Worm (Caenorhabditis elegans) whole organism, late embryonic: Measurements from ENCODE around the gene iglr-1.

ENCODE experiments used
- F13H6.1 ChIP-seq: sonication (generic microtip); optimal IDR thresholded peaks from 2 replicates; lab custom pipeline; 2016; ENCODE audit warnings: missing genetic modification characterization, missing compliant biosample characterization
- Y22D7AL.16 ChIP-seq: sonication (generic microtip); optimal IDR thresholded peaks from 2 replicates; lab custom pipeline; 2016; ENCODE audit warnings: missing genetic modification characterization, missing compliant biosample characterization
- ceh-18 ChIP-seq: sonication (generic microtip); optimal IDR thresholded peaks from 2 replicates; lab custom pipeline; 2016; ENCODE audit warnings: missing genetic modification characterization, missing compliant biosample characterization
- ceh-19 ChIP-seq: fragments of 200-800 bp; sonication (Bioruptor generic); optimal IDR thresholded peaks from 2 replicates; lab custom pipeline; 2018; ENCODE audit warnings: mild to moderate bottlenecking, missing genetic modification characterization, missing compliant biosample characterization
- ceh-2 ChIP-seq: sonication (generic microtip); optimal IDR thresholded peaks from 2 replicates; lab custom pipeline; 2016; ENCODE audit warnings: missing genotype, missing genetic modification characterization, missing compliant biosample characterization
- ceh-34 ChIP-seq: sonication (generic microtip); optimal IDR thresholded peaks from 2 replicates; lab custom pipeline; 2016; ENCODE audit warnings: mild to moderate bottlenecking, missing genetic modification characterization, missing compliant biosample characterization
- ceh-48 ChIP-seq: sonication (generic microtip); optimal IDR thresholded peaks from 2 replicates; lab custom pipeline; 2016; ENCODE audit warnings: missing genetic modification characterization, inconsistent platforms, missing compliant biosample characterization
- che-1 ChIP-seq: sonication (generic microtip); optimal IDR thresholded peaks from 2 replicates; lab custom pipeline; 2016; ENCODE audit warnings: mild to moderate bottlenecking, missing genetic modification characterization, missing compliant biosample characterization
- elt-4 ChIP-seq: sonication (generic microtip); optimal IDR thresholded peaks from 2 replicates; lab custom pipeline; 2016; ENCODE audit warnings: missing genetic modification characterization, missing compliant biosample characterization
- fax-1 ChIP-seq: sonication (generic microtip); optimal IDR thresholded peaks from 2 replicates; lab custom pipeline; 2016; ENCODE audit warnings: missing genotype, missing genetic modification characterization, missing compliant biosample characterization
- fkh-10 ChIP-seq: fragments of 150-350 bp; optimal IDR thresholded peaks from 2 replicates; lab custom pipeline; 2014; ENCODE audit warnings: missing biosample characterization, missing genetic modification reagents, missing genetic modification characterization
- gmeb-2 ChIP-seq: sonication (generic microtip); optimal IDR thresholded peaks from 2 replicates; lab custom pipeline; 2016; ENCODE audit warnings: missing genetic modification characterization, inconsistent platforms, missing compliant biosample characterization
- hlh-13 ChIP-seq: fragments of 200-800 bp; sonication (Bioruptor generic); optimal IDR thresholded peaks from 2 replicates; lab custom pipeline; 2018; ENCODE audit warnings: mild to moderate bottlenecking, missing genetic modification characterization, missing compliant biosample characterization
- hlh-15 ChIP-seq: sonication (generic microtip); optimal IDR thresholded peaks from 2 replicates; lab custom pipeline; 2016; ENCODE audit warnings: missing genetic modification characterization, missing compliant biosample characterization
- hlh-30 ChIP-seq: sonication (generic microtip); optimal IDR thresholded peaks from 2 replicates; lab custom pipeline; 2017; ENCODE audit warnings: antibody characterized with exemption, missing genetic modification characterization, missing compliant biosample characterization; ENCODE audit not compliant: insufficient read depth
- hlh-6 ChIP-seq: sonication (generic microtip); optimal IDR thresholded peaks from 2 replicates; lab custom pipeline; 2016; ENCODE audit warnings: missing genotype, missing genetic modification characterization, missing compliant biosample characterization
- hlh-8 ChIP-seq: sonication (generic microtip); optimal IDR thresholded peaks from 2 replicates; lab custom pipeline; 2016; ENCODE audit warnings: missing genotype, missing genetic modification characterization, missing compliant biosample characterization
- lin-11 ChIP-seq: fragments of 200-800 bp; sonication (Bioruptor generic); optimal IDR thresholded peaks from 2 replicates; lab custom pipeline; 2018; ENCODE audit warnings: mild to moderate bottlenecking, missing genetic modification characterization, missing compliant biosample characterization
- madf-2 ChIP-seq: sonication (generic microtip); optimal IDR thresholded peaks from 2 replicates; lab custom pipeline; 2017; ENCODE audit warnings: missing genetic modification characterization, missing compliant biosample characterization
- mec-3 ChIP-seq: sonication (generic microtip); optimal IDR thresholded peaks from 2 replicates; lab custom pipeline; 2016; ENCODE audit warnings: borderline replicate concordance, missing genetic modification characterization, missing compliant biosample characterization
- nfya-1 ChIP-seq: sonication (generic microtip); optimal IDR thresholded peaks from 2 replicates; lab custom pipeline; 2017; ENCODE audit warnings: missing genetic modification characterization, mild to moderate bottlenecking, missing compliant biosample characterization, antibody characterized with exemption, moderate library complexity
- nhr-11 ChIP-seq: fragments of 150-350 bp; optimal IDR thresholded peaks from 2 replicates; lab custom pipeline; 2014; ENCODE audit warnings: missing biosample characterization, missing genetic modification characterization
- nhr-232 ChIP-seq: sonication (generic microtip); optimal IDR thresholded peaks from 2 replicates; lab custom pipeline; 2016; ENCODE audit warnings: missing genetic modification characterization, missing compliant biosample characterization
- npax-4 ChIP-seq: sonication (generic microtip); optimal IDR thresholded peaks from 2 replicates; lab custom pipeline; 2016; ENCODE audit warnings: missing genetic modification characterization, missing compliant biosample characterization
- pag-3 ChIP-seq: sonication (generic microtip); optimal IDR thresholded peaks from 2 replicates; lab custom pipeline; 2016; ENCODE audit warnings: missing compliant biosample characterization, missing genetic modification characterization, borderline replicate concordance
- pat-9 ChIP-seq: fragments of 200-800 bp; sonication (Bioruptor generic); optimal IDR thresholded peaks from 2 replicates; lab custom pipeline; 2018; ENCODE audit warnings: mild to moderate bottlenecking, missing genetic modification characterization, moderate library complexity, missing compliant biosample characterization
- pax-1 ChIP-seq: fragments of 150-350 bp; optimal IDR thresholded peaks from 2 replicates; lab custom pipeline; 2014; ENCODE audit warnings: missing biosample characterization, missing genetic modification characterization
- pha-2 ChIP-seq: sonication (generic microtip); optimal IDR thresholded peaks from 2 replicates; lab custom pipeline; 2017; ENCODE audit warnings: mild to moderate bottlenecking, missing genetic modification characterization, missing compliant biosample characterization
- pqm-1 ChIP-seq: sonication (generic microtip); optimal IDR thresholded peaks from 2 replicates; lab custom pipeline; 2016; ENCODE audit warnings: missing genetic modification characterization, missing compliant biosample characterization
- sdc-2 ChIP-seq: sonication (generic microtip); optimal IDR thresholded peaks from 2 replicates; lab custom pipeline; 2016; ENCODE audit warnings: missing genotype, missing genetic modification characterization, missing compliant biosample characterization
- sox-2 ChIP-seq: fragments of 200-800 bp; sonication (Bioruptor generic); IDR thresholded peaks from 2 replicates; pipeline ENCODE4 v1.3.6; 2022; ENCODE audit warnings: missing genetic modification reagents, missing genetic modification characterization, missing compliant biosample characterization
- sox-4 ChIP-seq: sonication (generic microtip); optimal IDR thresholded peaks from 2 replicates; lab custom pipeline; 2017; ENCODE audit warnings: mild to moderate bottlenecking, missing genetic modification characterization, inconsistent platforms, missing compliant biosample characterization
- ttx-3 ChIP-seq: sonication (generic microtip); optimal IDR thresholded peaks from 2 replicates; lab custom pipeline; 2016; ENCODE audit warnings: missing genetic modification reagents, missing genetic modification characterization, missing compliant biosample characterization
- unc-3 ChIP-seq, 2 experiments: fragments of 200-800 bp in 1 of 2; sonication (Bioruptor generic) in 1 of 2; sonication (generic microtip) in 1 of 2; conservative IDR thresholded peaks in 1 of 2; optimal IDR thresholded peaks in 1 of 2; 2 replicates each; pipeline versions ENCODE4 v1.3.6 to Lab custom; 2016 to 2022; ENCODE audit warnings: missing compliant biosample characterization in 2 of 2, missing genetic modification characterization in 2 of 2, missing genetic modification reagents in 1 of 2
- unc-55 ChIP-seq: sonication (generic microtip); optimal IDR thresholded peaks from 2 replicates; lab custom pipeline; 2017; ENCODE audit warnings: missing biosample characterization, missing genetic modification reagents, missing genetic modification characterization
- zip-5 ChIP-seq: sonication (generic microtip); optimal IDR thresholded peaks from 2 replicates; lab custom pipeline; 2016; ENCODE audit warnings: missing genetic modification characterization, missing compliant biosample characterization
- ztf-16 ChIP-seq: sonication (generic microtip); optimal IDR thresholded peaks from 2 replicates; lab custom pipeline; 2017; ENCODE audit warnings: missing genetic modification characterization, missing compliant biosample characterization

Gene iglr-1

DNA sequence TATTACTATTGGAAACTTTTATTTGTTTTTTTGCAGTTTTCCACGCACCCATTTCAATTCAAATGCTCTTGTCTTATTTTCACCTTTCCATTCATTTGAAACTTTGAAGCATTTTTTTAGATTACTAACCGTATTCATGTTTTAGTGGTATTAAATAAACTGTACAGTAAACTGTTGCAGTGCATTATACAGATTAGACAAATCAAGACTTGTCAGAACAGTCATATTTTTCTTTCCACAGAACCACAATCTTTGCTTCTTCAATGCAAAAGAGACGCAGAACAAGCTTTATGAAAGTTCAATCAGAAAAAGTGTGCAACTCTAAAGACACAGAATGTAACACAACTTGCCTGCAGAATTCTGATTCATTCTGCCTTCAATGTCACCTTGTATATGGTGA, 25.4 kb downstream of the iglr-1 start, which contains the start of gene F45B8.5:
F45B8.5 (plus strand) TSS at position 301 of the 400 bp plus-strand sequence.
- TF ChIP-seq ceh-2 (tag; lab: Kevin White, UChicago) (no peak), unc-55 (no peak), ttx-3 (no peak), elt-4 (no peak), hlh-8 (tag; lab: Kevin White, UChicago) (no peak)

DNA sequence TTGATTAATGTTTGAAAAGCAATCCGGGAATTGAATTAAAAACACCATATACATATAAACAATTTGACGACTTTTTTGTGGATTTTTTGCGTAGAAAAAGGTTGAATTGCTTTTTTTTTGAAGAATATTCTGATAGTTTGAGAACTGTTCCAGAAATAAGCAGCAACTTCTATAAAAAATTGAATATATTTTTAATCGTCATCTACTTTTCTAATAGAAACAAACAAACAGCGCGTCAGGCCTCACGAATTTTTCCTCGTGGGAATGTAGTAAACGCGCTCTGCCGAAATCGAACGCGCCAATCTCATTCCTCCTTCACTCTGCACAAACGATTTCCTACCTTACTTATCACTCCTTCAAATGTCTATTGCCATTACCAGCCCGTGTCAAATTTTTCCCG, 26.9 kb downstream of the iglr-1 start, which contains the start of gene rgs-11:
rgs-11 (plus strand) TSS at position 301 of the 400 bp plus-strand sequence.
- TF ChIP-seq npax-4: no peak
- TF ChIP-seq pha-2 (tag; lab: Kevin White, UChicago): no peak
- no peak for TF ChIP-seq fkh-10 (GFP tag; lab: Kevin White, UChicago)
- no peak for TF ChIP-seq ztf-16
- TF ChIP-seq ceh-48: no peak
- no peak for TF ChIP-seq fax-1 (tag; lab: Kevin White, UChicago)
- no peak for TF ChIP-seq hlh-15 (tag; lab: Kevin White, UChicago)
- TF ChIP-seq mec-3 (tag; lab: Kevin White, UChicago): no peak
- TF ChIP-seq pag-3 (tag; lab: Kevin White, UChicago): no peak
- no peak for TF ChIP-seq pqm-1 (tag; lab: Kevin White, UChicago)
- no peak for TF ChIP-seq unc-55
- no peak for TF ChIP-seq sox-2
- TF ChIP-seq F13H6.1: no peak
- TF ChIP-seq Y22D7AL.16 (tag; lab: Kevin White, UChicago): no peak
- TF ChIP-seq ceh-2 (tag; lab: Kevin White, UChicago): no peak

DNA sequence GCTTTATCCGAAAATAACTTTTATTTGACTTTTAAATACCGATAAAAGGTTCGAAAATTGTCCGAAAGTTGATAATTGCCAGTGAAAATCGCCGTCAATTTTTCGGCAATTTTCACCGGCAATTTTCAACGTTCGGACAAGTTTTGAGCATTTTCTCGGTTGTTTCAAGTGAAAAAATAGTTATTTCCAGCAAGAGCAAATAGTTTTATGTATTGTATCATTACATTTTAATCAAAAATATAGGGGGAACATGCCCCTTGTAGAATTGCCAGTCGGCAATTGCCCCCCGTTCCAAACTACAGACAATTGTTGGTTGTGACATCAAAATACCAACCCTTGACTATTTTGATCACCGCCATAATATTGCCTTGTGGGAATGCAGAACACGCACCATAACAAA, 28.7 kb downstream of the iglr-1 start, which contains the start of gene rgs-10:
rgs-10 (plus strand) TSS at position 301 of the 400 bp plus-strand sequence.
- TF ChIP-seq zip-5 (tag; lab: Kevin White, UChicago) (no peak), ceh-48 (no peak), hlh-30 (tag; lab: Kevin White, UChicago) (no peak), nhr-11 (tag; lab: Kevin White, UChicago) (no peak), ceh-18 (no peak), madf-2 (tag; lab: Kevin White, UChicago) (no peak), lin-11 (tag; lab: Kevin White, UChicago) (no peak), F13H6.1 (no peak), hlh-6 (tag; lab: Kevin White, UChicago) (no peak), ceh-19 (GFP tag; lab: Kevin White, UChicago) (no peak)

DNA sequence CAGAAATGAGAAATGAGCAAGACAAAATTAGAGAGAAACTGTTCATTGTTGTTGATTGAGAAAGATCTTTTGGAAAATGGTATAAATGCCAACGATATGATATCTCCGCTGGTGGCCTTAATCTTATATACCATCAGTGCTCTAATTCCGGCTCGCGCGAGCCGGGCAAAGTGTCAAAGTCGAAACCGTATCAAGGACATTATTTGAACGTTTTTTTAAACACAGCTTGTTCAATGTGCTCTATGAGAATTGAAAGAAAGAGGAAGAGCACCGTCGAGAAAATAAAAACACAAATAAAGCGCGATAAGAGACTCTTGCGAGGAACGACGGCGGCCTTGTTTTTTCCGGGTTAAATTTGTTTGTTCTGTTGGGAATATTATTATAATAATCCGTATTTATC, 29.7 kb downstream of the iglr-1 start, which contains the start of gene idpp-3:
idpp-3 (minus strand) TSS at position 101 of the 400 bp plus-strand sequence.
- TF ChIP-seq hlh-13 (GFP tag; lab: Kevin White, UChicago) (no peak), nfya-1 (tag; lab: Kevin White, UChicago) (no peak), pax-1 (no peak), pat-9 (tag; lab: Kevin White, UChicago) (no peak), unc-3 (GFP tag; conservative IDR thresholded peaks at IDR 0.05; lab: Robert Waterston, UW) (no peak), unc-3 (tag; optimal IDR thresholded peaks at IDR 0.05; lab: Kevin White, UChicago) (no peak), hlh-8 (tag; lab: Kevin White, UChicago) (no peak), elt-4 (no peak), ceh-19 (GFP tag; lab: Kevin White, UChicago) (no peak), unc-55 (no peak), sdc-2 (tag; lab: Kevin White, UChicago) (no peak), sox-4 (tag; lab: Kevin White, UChicago) (no peak), che-1 (tag; lab: Kevin White, UChicago) (no peak), sox-2 (no peak), pag-3 (tag; lab: Kevin White, UChicago) (no peak), nhr-232 (tag; lab: Kevin White, UChicago) (no peak), ceh-34 (tag; lab: Kevin White, UChicago) (no peak), gmeb-2 (no peak), ceh-18 (no peak)
